Worm (Caenorhabditis elegans): Measurements from ENCODE around the gene cid-1.

- TF ChIP-seq hmg-4 (GFP tag; optimal IDR thresholded peaks at IDR 0.05) (no peak), ceh-36 (tag; optimal IDR thresholded peaks at IDR 0.05) (no peak), ama-1 (optimal IDR thresholded peaks at IDR 0.05) (no peak), tbx-11 (GFP tag; IDR thresholded peaks at IDR 0.05) (no peak), sea-1 (GFP tag; conservative IDR thresholded peaks at IDR 0.05) (no peak), pes-1 (GFP tag; IDR thresholded peaks at IDR 0.05) (no peak), flt-1 (GFP tag; IDR thresholded peaks at IDR 0.05) (no peak), ceh-13 (GFP tag; optimal IDR thresholded peaks at IDR 0.05) (no peak), B0310.2 (tag; optimal IDR thresholded peaks at IDR 0.05) (no peak), hnd-1 (tag; optimal IDR thresholded peaks at IDR 0.05) (no peak), aly-1 (tag; optimal IDR thresholded peaks at IDR 0.05) (no peak), F13C5.2 (tag; optimal IDR thresholded peaks at IDR 0.05) (no peak)
These were observed 7.5 kb downstream of the cid-1 start for ce11 chrIII:5181217-5181616.

Measured in whole organism, early embryonic.